Fruit fly (Drosophila melanogaster) whole organism, embryonic: ENCODE measurements around the gene CG31729.

Experiments used
- CG10431 ChIP-seq: fragments of 200-800 bp; sonication (Bioruptor generic); optimal IDR thresholded peaks from 3 replicates; lab custom pipeline; 2018; ENCODE audit warnings: missing biosample characterization, mild to moderate bottlenecking, missing genetic modification characterization
- CG17186 ChIP-seq: fragments of 200-800 bp; sonication (Bioruptor generic); optimal IDR thresholded peaks from 3 replicates; lab custom pipeline; 2017; ENCODE audit warnings: missing biosample characterization, missing genetic modification reagents, missing genetic modification characterization
- CG30403 ChIP-seq: fragments of 200-800 bp; sonication (Bioruptor generic); optimal IDR thresholded peaks from 3 replicates; lab custom pipeline; 2016; ENCODE audit warnings: missing biosample characterization, missing genetic modification characterization
- bab2 ChIP-seq: fragments of 200-800 bp; sonication (Bioruptor generic); optimal IDR thresholded peaks from 2 replicates; lab custom pipeline; 2016; ENCODE audit warnings: missing biosample characterization, missing genetic modification characterization
- kni ChIP-seq: fragments of 200-800 bp; sonication (Bioruptor generic); optimal IDR thresholded peaks from 3 replicates; lab custom pipeline; 2017; ENCODE audit warnings: mild to moderate bottlenecking, missing biosample characterization, missing genetic modification reagents, missing genetic modification characterization
- vvl ChIP-seq: fragments of 200-800 bp; sonication (Bioruptor generic); IDR thresholded peaks from 2 replicates; pipeline ENCODE4 v1.3.6; 2022; ENCODE audit warnings: missing biosample characterization, missing genetic modification characterization

- no peak for TF ChIP-seq kni
- no peak for TF ChIP-seq CG30403 (GFP tag; lab: Kevin White, UChicago)
- TF ChIP-seq CG17186 (GFP tag; lab: Kevin White, UChicago): no peak
- no peak for TF ChIP-seq vvl (GFP tag; lab: Robert Waterston, UW)
- no peak for TF ChIP-seq CG10431 (GFP tag; lab: Kevin White, UChicago)
- no peak for TF ChIP-seq bab2
These were observed 45.0 kb upstream of the CG31729 start for dm6 chr2L:13244759-13245308.
